Worm (Caenorhabditis elegans) whole organism, mixed stage, embryonic: ENCODE data around the gene ZK662.2.

Experiments
- M03D4.4 ChIP-seq: sonication (generic microtip); optimal IDR thresholded peaks from 2 replicates; lab custom pipeline; 2017; ENCODE audit warnings: mild to moderate bottlenecking, missing genetic modification characterization, missing compliant biosample characterization
- bed-3 ChIP-seq: fragments of 200-800 bp; sonication (Bioruptor generic); optimal IDR thresholded peaks from 3 replicates; lab custom pipeline; 2018; ENCODE audit warnings: mild to moderate bottlenecking, missing genetic modification characterization, moderate library complexity, missing compliant biosample characterization
- blmp-1 ChIP-seq: fragments of 150-350 bp; optimal IDR thresholded peaks from 2 replicates; lab custom pipeline; 2014; ENCODE audit warnings: missing biosample characterization, missing genetic modification characterization
- ceh-39 ChIP-seq: fragments of 150-350 bp; optimal IDR thresholded peaks from 2 replicates; lab custom pipeline; 2014; ENCODE audit warnings: missing biosample characterization, missing genetic modification characterization
- ceh-43 ChIP-seq: fragments of 200-800 bp; sonication (Bioruptor generic); optimal IDR thresholded peaks from 2 replicates; lab custom pipeline; 2018; ENCODE audit warnings: mild to moderate bottlenecking, missing genetic modification characterization, moderate library complexity, missing compliant biosample characterization
- ceh-83 ChIP-seq: fragments of 200-800 bp; sonication (Bioruptor generic); optimal IDR thresholded peaks from 2 replicates; lab custom pipeline; 2018; ENCODE audit warnings: mild to moderate bottlenecking, missing genetic modification characterization, missing compliant biosample characterization
- ces-1 ChIP-seq: fragments of 150-350 bp; optimal IDR thresholded peaks from 2 replicates; lab custom pipeline; 2014; ENCODE audit warnings: missing biosample characterization, missing genetic modification reagents, missing genetic modification characterization
- cnd-1 ChIP-seq: fragments of 200-800 bp; sonication (Bioruptor generic); optimal IDR thresholded peaks from 2 replicates; lab custom pipeline; 2018; ENCODE audit warnings: mild to moderate bottlenecking, missing genetic modification characterization, missing compliant biosample characterization
- drap-1 ChIP-seq: fragments of 200-800 bp; sonication (Bioruptor generic); optimal IDR thresholded peaks from 3 replicates; lab custom pipeline; 2018; ENCODE audit warnings: mild to moderate bottlenecking, missing genetic modification characterization, missing compliant biosample characterization
- elt-1 ChIP-seq: sonication (generic microtip); optimal IDR thresholded peaks from 2 replicates; lab custom pipeline; 2017; ENCODE audit warnings: missing genetic modification characterization, mild to moderate bottlenecking, missing compliant biosample characterization, antibody characterized with exemption, moderate library complexity, borderline replicate concordance; ENCODE audit not compliant: insufficient read depth
- elt-3 ChIP-seq: fragments of 150-350 bp; optimal IDR thresholded peaks from 2 replicates; lab custom pipeline; 2014; ENCODE audit warnings: missing biosample characterization, missing genetic modification characterization
- flh-1 ChIP-seq: fragments of 200-800 bp; sonication (Bioruptor generic); optimal IDR thresholded peaks from 2 replicates; lab custom pipeline; 2018; ENCODE audit warnings: mild to moderate bottlenecking, missing genetic modification characterization, moderate library complexity, missing compliant biosample characterization
- ham-2 ChIP-seq: fragments of 200-800 bp; sonication (Bioruptor generic); optimal IDR thresholded peaks from 2 replicates; lab custom pipeline; 2018; ENCODE audit warnings: mild to moderate bottlenecking, missing genetic modification characterization, missing compliant biosample characterization
- hlh-1 ChIP-seq: fragments of 150-350 bp; optimal IDR thresholded peaks from 2 replicates; lab custom pipeline; 2014; ENCODE audit warnings: missing biosample characterization, missing genetic modification reagents, missing genetic modification characterization
- lin-13 ChIP-seq: fragments of 150-350 bp; optimal IDR thresholded peaks from 2 replicates; lab custom pipeline; 2014; ENCODE audit warnings: missing biosample characterization, missing genetic modification characterization
- lin-32 ChIP-seq: fragments of 200-800 bp; sonication (Bioruptor generic); optimal IDR thresholded peaks from 2 replicates; lab custom pipeline; 2018; ENCODE audit warnings: mild to moderate bottlenecking, missing genetic modification characterization, missing compliant biosample characterization
- lsy-2 ChIP-seq: fragments of 150-350 bp; optimal IDR thresholded peaks from 2 replicates; lab custom pipeline; 2014; ENCODE audit warnings: missing biosample characterization, missing genetic modification characterization
- mab-5 ChIP-seq: fragments of 150-350 bp; optimal IDR thresholded peaks from 2 replicates; lab custom pipeline; 2014; ENCODE audit warnings: missing biosample characterization, missing genetic modification characterization
- mep-1 ChIP-seq: fragments of 150-350 bp; optimal IDR thresholded peaks from 2 replicates; lab custom pipeline; 2017; ENCODE audit warnings: missing biosample characterization, missing genetic modification reagents, missing genetic modification characterization, inconsistent platforms
- mls-2 ChIP-seq: sonication (generic microtip); optimal IDR thresholded peaks from 2 replicates; lab custom pipeline; 2016; ENCODE audit warnings: mild to moderate bottlenecking, missing genetic modification characterization, moderate library complexity, missing compliant biosample characterization
- nhr-12 ChIP-seq: fragments of 150-350 bp; optimal IDR thresholded peaks from 2 replicates; lab custom pipeline; 2014; ENCODE audit warnings: missing biosample characterization, missing genetic modification characterization
- nhr-2 ChIP-seq: fragments of 150-350 bp; optimal IDR thresholded peaks from 2 replicates; lab custom pipeline; 2014; ENCODE audit warnings: missing biosample characterization, missing genetic modification characterization
- nhr-237 ChIP-seq: fragments of 150-350 bp; optimal IDR thresholded peaks from 2 replicates; lab custom pipeline; 2014; ENCODE audit warnings: missing biosample characterization, missing genetic modification characterization
- nhr-28 ChIP-seq: fragments of 150-350 bp; optimal IDR thresholded peaks from 2 replicates; lab custom pipeline; 2014; ENCODE audit warnings: missing biosample characterization, missing genetic modification characterization
- nhr-76 ChIP-seq: sonication (generic microtip); optimal IDR thresholded peaks from 2 replicates; lab custom pipeline; 2017; ENCODE audit warnings: missing biosample characterization, missing genetic modification characterization
- pha-4 ChIP-seq: fragments of 150-350 bp; optimal IDR thresholded peaks from 2 replicates; lab custom pipeline; 2018; ENCODE audit warnings: missing biosample characterization, missing genetic modification reagents, missing genetic modification characterization
- sem-2 ChIP-seq: fragments of 200-800 bp; sonication (Bioruptor generic); optimal IDR thresholded peaks from 2 replicates; lab custom pipeline; 2018; ENCODE audit warnings: mild to moderate bottlenecking, missing genetic modification characterization, missing compliant biosample characterization
- snpc-4 ChIP-seq: fragments of 150-350 bp; optimal IDR thresholded peaks from 2 replicates; lab custom pipeline; 2014; ENCODE audit warnings: missing biosample characterization, missing genetic modification characterization
- sptf-1 ChIP-seq: sonication (generic microtip); optimal IDR thresholded peaks from 2 replicates; lab custom pipeline; 2017; ENCODE audit warnings: mild to moderate bottlenecking, missing genetic modification characterization, moderate library complexity, missing compliant biosample characterization
- tbx-8 ChIP-seq: fragments of 200-800 bp; sonication (Bioruptor generic); optimal IDR thresholded peaks from 2 replicates; lab custom pipeline; 2018; ENCODE audit warnings: mild to moderate bottlenecking, missing genetic modification characterization, moderate library complexity, missing compliant biosample characterization
- unc-120 ChIP-seq: sonication (generic microtip); optimal IDR thresholded peaks from 2 replicates; lab custom pipeline; 2017; ENCODE audit warnings: missing genetic modification characterization, missing compliant biosample characterization; ENCODE audit not compliant: poor library complexity, severe bottlenecking
- unc-39 ChIP-seq: fragments of 150-350 bp; optimal IDR thresholded peaks from 2 replicates; lab custom pipeline; 2014; ENCODE audit warnings: missing biosample characterization, missing genetic modification characterization
- unc-62 ChIP-seq: fragments of 150-350 bp; optimal IDR thresholded peaks from 2 replicates; lab custom pipeline; 2014; ENCODE audit warnings: missing biosample characterization, missing genetic modification reagents, missing genetic modification characterization
- zip-8 ChIP-seq: fragments of 150-350 bp; optimal IDR thresholded peaks from 2 replicates; lab custom pipeline; 2014; ENCODE audit warnings: missing biosample characterization, missing genetic modification characterization
- ztf-11 ChIP-seq: fragments of 150-350 bp; optimal IDR thresholded peaks from 2 replicates; lab custom pipeline; 2014; ENCODE audit warnings: missing biosample characterization, missing genetic modification characterization

ZK662.2 gene

DNA sequence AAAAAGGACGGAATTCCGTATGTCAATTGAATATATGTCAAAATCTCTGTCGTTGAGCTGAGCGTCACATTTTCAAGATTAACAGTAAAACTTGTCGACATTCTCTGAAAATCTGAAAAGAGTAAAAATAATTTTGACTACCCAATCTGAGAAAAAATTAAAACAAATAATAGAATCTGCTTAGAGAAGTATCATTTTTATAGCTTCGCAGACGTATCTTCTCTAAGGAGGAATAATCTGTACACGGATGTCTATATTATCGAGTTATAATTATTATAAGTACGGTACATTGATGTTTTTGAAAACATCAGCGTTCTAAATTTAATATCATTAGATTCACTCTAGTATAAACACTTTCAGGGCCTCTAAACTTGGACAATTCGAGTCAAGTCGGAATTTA, 44.0 kb downstream of the ZK662.2 start, which contains the start of gene srg-64:
TSS of gene srg-64 (minus strand) at position 101 of the 400 bp plus-strand sequence.
- TF ChIP-seq ham-2, result no peak
- no peak for TF ChIP-seq ces-1 (GFP tag; lab: Kevin White, UChicago)
- no peak for TF ChIP-seq mep-1 (tag; lab: Kevin White, UChicago)
- TF ChIP-seq zip-8 (tag; lab: Kevin White, UChicago), result no peak
- no peak for TF ChIP-seq nhr-237
- no peak for TF ChIP-seq ceh-39 (tag; lab: Kevin White, UChicago)
- TF ChIP-seq nhr-2 (tag; lab: Kevin White, UChicago), result no peak
- TF ChIP-seq lsy-2 (tag; lab: Kevin White, UChicago), result no peak
- TF ChIP-seq unc-120 (tag; lab: Kevin White, UChicago), result no peak
- no peak for TF ChIP-seq unc-62
- TF ChIP-seq ceh-43, result no peak
- TF ChIP-seq ceh-83 (GFP tag; lab: Kevin White, UChicago), result no peak
- TF ChIP-seq snpc-4, result no peak
- TF ChIP-seq bed-3, result no peak
- no peak for TF ChIP-seq elt-3 (tag; lab: Kevin White, UChicago)
- no peak for TF ChIP-seq sptf-1 (tag; lab: Kevin White, UChicago)
- no peak for TF ChIP-seq unc-39

DNA sequence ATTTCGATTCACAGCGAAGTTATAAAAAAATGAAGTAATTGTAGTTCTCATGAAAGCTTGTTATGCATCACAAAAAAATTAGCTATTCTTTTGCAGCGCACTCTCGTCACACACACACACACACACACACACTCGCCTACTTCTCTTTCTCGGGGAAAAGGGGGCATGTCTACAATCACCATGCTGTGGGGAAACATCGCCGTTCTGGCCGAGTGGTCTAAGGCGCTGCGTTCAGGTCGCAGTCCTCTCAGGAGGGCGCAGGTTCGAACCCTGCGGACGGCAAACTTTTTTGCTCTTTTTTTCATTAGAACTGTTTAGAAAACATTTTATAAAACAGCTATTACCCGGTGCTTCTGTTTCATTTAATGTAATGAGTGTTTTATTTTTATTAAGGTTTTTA, 45.4 kb downstream of the ZK662.2 start:
- TF ChIP-seq nhr-12 (tag; lab: Kevin White, UChicago), result no peak
- no peak for TF ChIP-seq unc-39
- no peak for TF ChIP-seq nhr-2 (tag; lab: Kevin White, UChicago)
- TF ChIP-seq bed-3, result peak; percentile 88
- TF ChIP-seq flh-1 (GFP tag; lab: Kevin White, UChicago), result peak; percentile 81
- TF ChIP-seq hlh-1 (tag; lab: Kevin White, UChicago), result peak; percentile 20
- peak; percentile 90 for TF ChIP-seq cnd-1 (tag; lab: Kevin White, UChicago)
- no peak for TF ChIP-seq ces-1 (GFP tag; lab: Kevin White, UChicago)
- no peak for TF ChIP-seq mep-1 (tag; lab: Kevin White, UChicago)
- peak; percentile 94 for TF ChIP-seq mls-2 (tag; lab: Kevin White, UChicago)
- peak; percentile 85 for TF ChIP-seq ham-2
- TF ChIP-seq nhr-237, result peak; percentile 66
- peak; percentile 78 for TF ChIP-seq unc-120 (tag; lab: Kevin White, UChicago)
- TF ChIP-seq sem-2 (GFP tag; lab: Kevin White, UChicago), result peak; percentile 79
- peak; percentile 90 for TF ChIP-seq ceh-83 (GFP tag; lab: Kevin White, UChicago)
- peak; percentile 78 for TF ChIP-seq lin-32 (GFP tag; lab: Kevin White, UChicago)
- peak; percentile 2 for TF ChIP-seq nhr-28 (tag; lab: Kevin White, UChicago)
- no peak for TF ChIP-seq ceh-39 (tag; lab: Kevin White, UChicago)
- TF ChIP-seq lin-13 (tag; lab: Kevin White, UChicago), result peak; percentile 28
- TF ChIP-seq elt-1 (tag; lab: Kevin White, UChicago), result no peak
- peak; percentile 4 for TF ChIP-seq ztf-11 (tag; lab: Kevin White, UChicago)
- peak; percentile 70 for TF ChIP-seq tbx-8 (GFP tag; lab: Kevin White, UChicago)
- peak; percentile 35 for TF ChIP-seq unc-62
- TF ChIP-seq elt-3 (tag; lab: Kevin White, UChicago), result no peak
- TF ChIP-seq mab-5 (tag; lab: Kevin White, UChicago), result no peak
- no peak for TF ChIP-seq snpc-4
- TF ChIP-seq zip-8 (tag; lab: Kevin White, UChicago), result no peak
- TF ChIP-seq lsy-2 (tag; lab: Kevin White, UChicago), result peak; percentile 51
- no peak for TF ChIP-seq nhr-76 (tag; lab: Kevin White, UChicago)
- TF ChIP-seq drap-1 (GFP tag; lab: Kevin White, UChicago), result peak; percentile 94
- TF ChIP-seq blmp-1 (tag; lab: Kevin White, UChicago), result no peak
- peak; percentile 92 for TF ChIP-seq M03D4.4 (tag; lab: Kevin White, UChicago)
- peak; percentile 1 for TF ChIP-seq pha-4 (tag; lab: Kevin White, UChicago)
- peak; percentile 85 for TF ChIP-seq ceh-43
- TF ChIP-seq sptf-1 (tag; lab: Kevin White, UChicago), result peak; percentile 96

DNA sequence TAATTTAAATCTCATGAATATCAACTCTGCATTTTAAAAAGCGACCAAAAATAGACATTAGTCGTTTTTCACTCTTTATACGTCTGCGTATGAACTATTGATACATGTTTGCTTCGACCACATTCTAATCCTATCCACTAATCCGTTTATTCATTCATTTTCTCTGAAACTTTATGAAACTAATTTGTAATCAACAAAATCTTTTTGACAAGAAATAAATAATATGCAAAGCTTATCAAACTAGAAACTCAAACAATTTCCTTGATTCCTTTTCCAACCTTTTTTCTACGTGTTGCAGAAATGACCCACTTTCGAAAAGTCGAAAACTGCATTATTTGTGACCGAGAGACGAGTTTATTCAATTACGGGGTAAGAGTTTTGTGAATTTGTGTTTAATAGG, 45.8 kb downstream of the ZK662.2 start, which contains the start of gene nhr-255:
TSS of gene nhr-255 (plus strand) at position 301 of the 400 bp plus-strand sequence.
- peak; percentile 86 for TF ChIP-seq ces-1 (GFP tag; lab: Kevin White, UChicago)
- TF ChIP-seq ztf-11 (tag; lab: Kevin White, UChicago), result no peak
- TF ChIP-seq lsy-2 (tag; lab: Kevin White, UChicago), result no peak
- no peak for TF ChIP-seq blmp-1 (tag; lab: Kevin White, UChicago)
